Fruit fly (Drosophila melanogaster): ENCODE measurements around the gene Rim.

The Rim gene

dm6 chr3R:17955737-17956136 lies 39.4 kb upstream of the Rim start (continued):
- TF ChIP-seq jing (GFP tag; optimal IDR thresholded peaks at IDR 0.05) (peak; percentile 23), Mad (GFP tag; optimal IDR thresholded peaks at IDR 0.05) (no peak), fru (optimal IDR thresholded peaks at IDR 0.05) (no peak), CG14710 (tag; optimal IDR thresholded peaks at IDR 0.05) (peak; percentile 21), CTCF (GFP tag; optimal IDR thresholded peaks at IDR 0.05) (no peak), Fer1 (GFP tag; optimal IDR thresholded peaks at IDR 0.05) (peak; percentile 67), lbe (GFP tag; optimal IDR thresholded peaks at IDR 0.05) (no peak), CG18599 (GFP tag; optimal IDR thresholded peaks at IDR 0.05) (peak; percentile 64), hkb (optimal IDR thresholded peaks at IDR 0.05) (no peak), hkb (GFP tag; IDR thresholded peaks at IDR 0.05) (peak; percentile 55), gt (GFP tag; IDR thresholded peaks at IDR 0.05) (no peak), CG6654 (GFP tag; optimal IDR thresholded peaks at IDR 0.05) (no peak), CG7271 (tag; optimal IDR thresholded peaks at IDR 0.05) (no peak), CG4328 (GFP tag; optimal IDR thresholded peaks at IDR 0.05) (no peak), CG8944 (GFP tag; optimal IDR thresholded peaks at IDR 0.05) (no peak), CG11504 (tag; optimal IDR thresholded peaks at IDR 0.05) (peak; percentile 70), pita (GFP tag; optimal IDR thresholded peaks at IDR 0.05) (no peak), run (tag; optimal IDR thresholded peaks at IDR 0.05) (no peak), Hr51 (GFP tag; optimal IDR thresholded peaks at IDR 0.05) (peak in 1 of 2 experiments; percentile 62), ase (GFP tag; IDR thresholded peaks at IDR 0.05) (0 out of 3 replicates have a peak, but pooled peaks have one; percentile 29), Hmr (GFP tag; optimal IDR thresholded peaks at IDR 0.05) (peak; percentile 40), HLH3B (GFP tag; IDR thresholded peaks at IDR 0.05) (peak; percentile 39; the same call in 1 of the 2 replicates), CG15269 (tag; optimal IDR thresholded peaks at IDR 0.05) (peak; percentile 55), CG11560 (tag; IDR thresholded peaks at IDR 0.05) (no peak), Spps (tag; optimal IDR thresholded peaks at IDR 0.05) (peak; percentile 19), lov (optimal IDR thresholded peaks at IDR 0.05) (no peak), lov (GFP tag; IDR thresholded peaks at IDR 0.05) (no peak), CG3726 (GFP tag; IDR thresholded peaks at IDR 0.05) (no peak), CG8478 (optimal IDR thresholded peaks at IDR 0.05) (no peak), CG15696 (tag; optimal IDR thresholded peaks at IDR 0.05) (no peak), CG17328 (GFP tag; IDR thresholded peaks at IDR 0.05) (0 out of 2 replicates have a peak, but pooled peaks have one; percentile 45), cg (GFP tag; optimal IDR thresholded peaks at IDR 0.05) (no peak)

DNA sequence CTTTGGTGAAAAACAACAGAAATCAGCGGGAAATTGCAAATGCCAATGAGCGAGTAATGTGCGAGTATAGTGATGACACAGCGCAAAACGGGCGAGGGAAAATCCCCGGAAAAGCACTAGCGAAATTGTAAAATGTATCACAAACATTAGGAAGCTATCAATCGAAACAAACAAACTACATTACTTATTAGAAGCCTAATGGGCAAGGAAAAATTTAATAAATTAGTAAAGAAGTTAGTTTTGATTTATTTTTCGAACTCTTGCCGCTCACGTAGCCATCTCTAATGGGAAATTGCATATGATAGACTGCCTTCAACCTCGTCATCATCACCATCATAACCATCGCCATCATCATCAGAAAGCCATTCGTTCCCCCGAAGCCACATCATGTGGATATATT lies 37.5 kb upstream of the Rim start:
- TF ChIP-seq bsh (GFP tag; optimal IDR thresholded peaks at IDR 0.05) (peak in 1 of 2 experiments; percentile 10), prd (optimal IDR thresholded peaks at IDR 0.05) (no peak), prd (GFP tag; IDR thresholded peaks at IDR 0.05) (peak; percentile 18; the same call in 1 of the 3 replicates), eve (GFP tag; optimal IDR thresholded peaks at IDR 0.05) (peak in 1 of 2 experiments; percentile 29), Asciz (GFP tag; optimal IDR thresholded peaks at IDR 0.05) (no peak), stc (GFP tag; IDR thresholded peaks at IDR 0.05) (0 out of 2 replicates have a peak, but pooled peaks have one; percentile 16), lola (GFP tag; optimal IDR thresholded peaks at IDR 0.05) (no peak), dmrt99B (tag; optimal IDR thresholded peaks at IDR 0.05) (peak; percentile 18), Dll (GFP tag; IDR thresholded peaks at IDR 0.05; ENCODE audit: partially characterized antibody) (0 out of 4 replicates have a peak, but pooled peaks have one; percentile 38), sens (GFP tag) (peak; percentile 73), CG14441 (GFP tag; IDR thresholded peaks at IDR 0.05) (peak; percentile 7; the same call in 1 of the 2 replicates), esg (GFP tag; conservative IDR thresholded peaks at IDR 0.05) (peak; percentile 25; the same call in 1 of the 2 replicates), CG6813 (GFP tag; optimal IDR thresholded peaks at IDR 0.05) (no peak), ranshi (GFP tag; IDR thresholded peaks at IDR 0.05) (no peak), CG11504 (tag; optimal IDR thresholded peaks at IDR 0.05) (peak; percentile 6), CG5245 (GFP tag; optimal IDR thresholded peaks at IDR 0.05) (no peak), BEAF-32 (GFP tag; optimal IDR thresholded peaks at IDR 0.05) (peak; percentile 19), Med (GFP tag) (peak; percentile 45), Sry-δ (GFP tag; optimal IDR thresholded peaks at IDR 0.05) (peak; percentile 3), unpg (GFP tag; optimal IDR thresholded peaks at IDR 0.05) (no peak)
